Worm (Caenorhabditis elegans) whole organism, L1 larva: ENCODE results near the gene hum-2.

Experiments used
- C16A3.4 ChIP-seq: fragments of 150-350 bp; optimal IDR thresholded peaks from 2 replicates; lab custom pipeline; 2014; ENCODE audit warnings: missing biosample characterization, missing genetic modification characterization
- Y116A8C.19 ChIP-seq: sonication (generic microtip); optimal IDR thresholded peaks from 2 replicates; lab custom pipeline; 2016; ENCODE audit warnings: missing compliant biosample characterization, missing genetic modification characterization, borderline replicate concordance
- aha-1 ChIP-seq: fragments of 150-350 bp; optimal IDR thresholded peaks from 2 replicates; lab custom pipeline; 2014; ENCODE audit warnings: missing biosample characterization, missing genetic modification characterization
- blmp-1 ChIP-seq: fragments of 150-350 bp; optimal IDR thresholded peaks from 2 replicates; lab custom pipeline; 2014; ENCODE audit warnings: missing biosample characterization, missing genetic modification characterization
- ceh-63 ChIP-seq: fragments of 200-800 bp; sonication (Bioruptor generic); optimal IDR thresholded peaks from 2 replicates; lab custom pipeline; 2018; ENCODE audit warnings: mild to moderate bottlenecking, missing genetic modification characterization, missing compliant biosample characterization
- ceh-90 ChIP-seq: sonication (generic microtip); optimal IDR thresholded peaks from 2 replicates; lab custom pipeline; 2016; ENCODE audit warnings: missing genetic modification characterization, missing compliant biosample characterization
- dpl-1 ChIP-seq, 3 experiments: fragments of 150-350 bp in 2 of 3; sonication (generic microtip) in 1 of 3; optimal IDR thresholded peaks; 2 replicates each; lab custom pipeline; 2014 to 2017; ENCODE audit warnings: missing biosample characterization in 3 of 3, missing genetic modification characterization in 3 of 3, missing genetic modification reagents in 3 of 3
- dsc-1 ChIP-seq: sonication (generic microtip); optimal IDR thresholded peaks from 2 replicates; lab custom pipeline; 2016; ENCODE audit warnings: mild to moderate bottlenecking, missing genetic modification characterization, missing compliant biosample characterization
- efl-1 ChIP-seq, 4 experiments: fragments of 150-350 bp; optimal IDR thresholded peaks in 3 of 4; peaks in 1 of 4; 1 replicate in 1 of 4; 2 replicates in 3 of 4; lab custom pipeline; 2014; ENCODE audit warnings: missing biosample characterization in 2 of 4, missing genetic modification characterization in 2 of 4, missing genetic modification reagents in 2 of 4
- elt-3 ChIP-seq, 6 experiments: fragments of 150-350 bp in 1 of 6; sonication (generic microtip); optimal IDR thresholded peaks; 2 replicates each; lab custom pipeline; 2017 to 2018; ENCODE audit warnings: missing biosample characterization in 6 of 6, missing genetic modification characterization in 6 of 6, inconsistent platforms in 1 of 6
- fkh-4 ChIP-seq: sonication (generic microtip); optimal IDR thresholded peaks from 2 replicates; lab custom pipeline; 2016; ENCODE audit warnings: missing compliant biosample characterization, missing genetic modification characterization, borderline replicate concordance
- fkh-8 ChIP-seq: sonication (generic microtip); optimal IDR thresholded peaks from 2 replicates; lab custom pipeline; 2016; ENCODE audit warnings: mild to moderate bottlenecking, missing genetic modification characterization, missing compliant biosample characterization
- grh-1 ChIP-seq: fragments of 200-800 bp; sonication (Bioruptor generic); IDR thresholded peaks from 2 replicates; pipeline ENCODE4 v1.3.6; 2022; ENCODE audit warnings: missing genetic modification reagents, missing genetic modification characterization, missing compliant biosample characterization
- hlh-4 ChIP-seq: sonication (generic microtip); optimal IDR thresholded peaks from 2 replicates; lab custom pipeline; 2016; ENCODE audit warnings: mild to moderate bottlenecking, missing genetic modification characterization, missing compliant biosample characterization
- irx-1 ChIP-seq: sonication (generic microtip); optimal IDR thresholded peaks from 2 replicates; lab custom pipeline; 2016; ENCODE audit warnings: missing genetic modification characterization, missing compliant biosample characterization
- lin-14 ChIP-seq: fragments of 200-800 bp; sonication (Bioruptor generic); optimal IDR thresholded peaks from 2 replicates; lab custom pipeline; 2018; ENCODE audit warnings: mild to moderate bottlenecking, missing genetic modification characterization, moderate library complexity, missing compliant biosample characterization
- lin-39 ChIP-seq: fragments of 150-350 bp; optimal IDR thresholded peaks from 2 replicates; lab custom pipeline; 2014; ENCODE audit warnings: missing biosample characterization, missing genetic modification reagents, missing genetic modification characterization
- lir-3 ChIP-seq: sonication (generic microtip); optimal IDR thresholded peaks from 2 replicates; lab custom pipeline; 2016; ENCODE audit warnings: mild to moderate bottlenecking, missing genetic modification characterization, moderate library complexity, missing compliant biosample characterization; ENCODE audit not compliant: poor library complexity
- lsy-2 ChIP-seq, 2 experiments: fragments of 150-350 bp; optimal IDR thresholded peaks; 2 replicates each; lab custom pipeline; 2014; ENCODE audit warnings: missing biosample characterization in 2 of 2, missing genetic modification characterization in 2 of 2
- mab-9 ChIP-seq: fragments of 200-800 bp; sonication (Bioruptor generic); IDR thresholded peaks from 2 replicates; pipeline ENCODE4 v1.3.6; 2022; ENCODE audit warnings: missing genetic modification reagents, missing genetic modification characterization, missing compliant biosample characterization
- mdl-1 ChIP-seq, 2 experiments: fragments of 150-350 bp; optimal IDR thresholded peaks; 2 replicates each; lab custom pipeline; 2014 to 2017; ENCODE audit warnings: missing biosample characterization in 2 of 2, missing genetic modification characterization in 2 of 2, inconsistent platforms in 1 of 2
- nhr-11 ChIP-seq: fragments of 150-350 bp; optimal IDR thresholded peaks from 2 replicates; lab custom pipeline; 2014; ENCODE audit warnings: missing biosample characterization, missing genetic modification characterization
- nhr-12 ChIP-seq: sonication (generic microtip); optimal IDR thresholded peaks from 2 replicates; lab custom pipeline; 2017; ENCODE audit warnings: missing biosample characterization, missing genetic modification characterization
- nhr-19 ChIP-seq: fragments of 200-800 bp; sonication (Bioruptor generic); conservative IDR thresholded peaks from 2 replicates; pipeline ENCODE4 v1.3.6; 2022; ENCODE audit warnings: missing genetic modification characterization, missing compliant biosample characterization
- nhr-20 ChIP-seq: sonication (generic microtip); optimal IDR thresholded peaks from 2 replicates; lab custom pipeline; 2016; ENCODE audit warnings: mild to moderate bottlenecking, missing genetic modification characterization, missing compliant biosample characterization
- nhr-237 ChIP-seq: fragments of 150-350 bp; optimal IDR thresholded peaks from 2 replicates; lab custom pipeline; 2014; ENCODE audit warnings: missing biosample characterization, missing genetic modification characterization
- nhr-28 ChIP-seq: fragments of 150-350 bp; optimal IDR thresholded peaks from 2 replicates; lab custom pipeline; 2014; ENCODE audit warnings: missing biosample characterization, missing genetic modification characterization
- nhr-47 ChIP-seq: sonication (generic microtip); optimal IDR thresholded peaks from 2 replicates; lab custom pipeline; 2016; ENCODE audit warnings: mild to moderate bottlenecking, missing genetic modification characterization, moderate library complexity, missing compliant biosample characterization
- nhr-77 ChIP-seq: fragments of 150-350 bp; optimal IDR thresholded peaks from 2 replicates; lab custom pipeline; 2014; ENCODE audit warnings: missing biosample characterization, missing genetic modification characterization
- nhr-85 ChIP-seq: sonication (generic microtip); peaks from one replicate; lab custom pipeline; 2016; ENCODE audit warnings: missing genetic modification characterization, inconsistent platforms, missing compliant biosample characterization
- nhr-90 ChIP-seq: sonication (generic microtip); optimal IDR thresholded peaks from 2 replicates; lab custom pipeline; 2016; ENCODE audit warnings: mild to moderate bottlenecking, missing genetic modification characterization, missing compliant biosample characterization; ENCODE audit not compliant: poor library complexity
- rnt-1 ChIP-seq: sonication (generic microtip); optimal IDR thresholded peaks from 2 replicates; lab custom pipeline; 2016; ENCODE audit warnings: mild to moderate bottlenecking, missing genetic modification characterization, moderate library complexity, missing compliant biosample characterization
- skn-1 ChIP-seq: fragments of 150-350 bp; optimal IDR thresholded peaks from 2 replicates; lab custom pipeline; 2014; ENCODE audit warnings: missing biosample characterization, missing genetic modification characterization
- snu-23 ChIP-seq: sonication (generic microtip); optimal IDR thresholded peaks from 2 replicates; lab custom pipeline; 2016; ENCODE audit warnings: missing genetic modification characterization, missing compliant biosample characterization
- sox-4 ChIP-seq: sonication (generic microtip); optimal IDR thresholded peaks from 2 replicates; lab custom pipeline; 2016; ENCODE audit warnings: missing genetic modification characterization, missing compliant biosample characterization
- sup-37 ChIP-seq: fragments of 200-800 bp; sonication (Bioruptor generic); optimal IDR thresholded peaks from 2 replicates; lab custom pipeline; 2018; ENCODE audit warnings: mild to moderate bottlenecking, missing genetic modification characterization, missing compliant biosample characterization
- swsn-7 ChIP-seq: sonication (generic microtip); optimal IDR thresholded peaks from 2 replicates; lab custom pipeline; 2016; ENCODE audit warnings: missing genetic modification characterization, missing compliant biosample characterization
- unc-86 ChIP-seq: sonication (generic microtip); optimal IDR thresholded peaks from 2 replicates; lab custom pipeline; 2016; ENCODE audit warnings: missing genetic modification characterization, missing compliant biosample characterization
- unc-98 ChIP-seq: fragments of 200-800 bp; sonication (Bioruptor generic); IDR thresholded peaks from 2 replicates; pipeline ENCODE4 v1.3.6; 2022; ENCODE audit warnings: missing genetic modification characterization, missing compliant biosample characterization
- vab-15 ChIP-seq: sonication (generic microtip); optimal IDR thresholded peaks from 2 replicates; lab custom pipeline; 2017; ENCODE audit warnings: missing genotype, mild to moderate bottlenecking, missing genetic modification characterization, missing compliant biosample characterization
- zag-1 ChIP-seq: fragments of 150-350 bp; optimal IDR thresholded peaks from 2 replicates; lab custom pipeline; 2014; ENCODE audit warnings: missing biosample characterization, missing genetic modification characterization

Gene hum-2

DNA sequence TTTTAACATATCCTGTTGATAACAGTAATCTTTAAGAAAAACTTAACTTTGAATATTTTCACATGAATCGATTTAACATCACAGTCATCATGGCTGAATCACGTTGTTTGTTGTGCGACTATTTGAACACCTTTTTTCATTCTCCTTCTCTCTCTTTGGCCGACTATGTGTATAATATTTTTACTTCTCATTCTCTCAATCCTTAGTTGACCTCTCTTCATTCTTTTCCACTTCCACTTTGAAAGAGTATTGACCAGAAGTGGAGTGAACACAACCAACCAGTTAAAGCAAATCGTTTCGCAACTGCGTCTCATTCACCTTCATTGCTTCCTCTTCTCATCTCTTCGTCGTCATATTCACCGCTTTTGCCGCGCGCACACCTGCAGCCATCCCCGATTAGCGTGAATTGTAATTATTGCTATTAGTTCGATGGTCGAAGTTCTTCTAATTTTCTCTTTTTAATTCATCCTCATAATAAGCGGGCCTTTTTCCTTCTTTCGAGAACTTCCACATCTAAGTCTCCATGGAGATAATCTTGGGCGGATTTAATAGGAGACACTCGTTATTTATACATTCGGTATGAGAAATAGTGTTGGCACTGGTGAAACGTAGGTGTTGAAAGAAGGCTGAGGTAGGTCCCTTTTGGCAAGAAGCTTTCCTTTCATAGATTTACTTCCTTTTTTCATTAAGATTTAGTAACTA is 9.1 kb downstream of the hum-2 start:
- no peak for TF ChIP-seq ceh-63 (GFP tag; lab: Kevin White, UChicago)
- no peak for TF ChIP-seq nhr-11
- no peak for TF ChIP-seq hlh-4 (tag; lab: Kevin White, UChicago)
- TF ChIP-seq fkh-8 (tag; lab: Kevin White, UChicago): peak; percentile 28
- no peak for TF ChIP-seq efl-1 (optimal IDR thresholded peaks at IDR 0.05; lab: Kevin White, UChicago)
- TF ChIP-seq efl-1 (GFP tag; optimal IDR thresholded peaks at IDR 0.05 in 1 of 2; lab: Kevin White, UChicago): no peak
- TF ChIP-seq nhr-28 (tag; lab: Kevin White, UChicago): no peak
- TF ChIP-seq unc-98 (GFP tag; lab: Robert Waterston, UW): no peak
- TF ChIP-seq nhr-19 (GFP tag; lab: Robert Waterston, UW): no peak
- TF ChIP-seq skn-1 (tag; lab: Kevin White, UChicago): no peak
- no peak for TF ChIP-seq nhr-77 (tag; lab: Kevin White, UChicago)
- no peak for TF ChIP-seq unc-86 (tag; lab: Kevin White, UChicago)
- TF ChIP-seq lin-14 (GFP tag; lab: Kevin White, UChicago): peak; percentile 43
- TF ChIP-seq ceh-90: no peak
- TF ChIP-seq fkh-4 (tag; lab: Kevin White, UChicago): no peak
- TF ChIP-seq nhr-12 (tag; lab: Kevin White, UChicago): no peak
- peak; percentile 62 for TF ChIP-seq blmp-1 (tag; lab: Kevin White, UChicago)
- TF ChIP-seq grh-1: no peak
- no peak for TF ChIP-seq Y116A8C.19 (tag; lab: Kevin White, UChicago)
- TF ChIP-seq irx-1 (tag; lab: Kevin White, UChicago): no peak
- TF ChIP-seq dsc-1: peak; percentile 55
- no peak for TF ChIP-seq lin-39 (tag; lab: Kevin White, UChicago)
- no peak for TF ChIP-seq nhr-90 (tag; lab: Kevin White, UChicago)
- TF ChIP-seq nhr-85: peak; percentile 58

DNA sequence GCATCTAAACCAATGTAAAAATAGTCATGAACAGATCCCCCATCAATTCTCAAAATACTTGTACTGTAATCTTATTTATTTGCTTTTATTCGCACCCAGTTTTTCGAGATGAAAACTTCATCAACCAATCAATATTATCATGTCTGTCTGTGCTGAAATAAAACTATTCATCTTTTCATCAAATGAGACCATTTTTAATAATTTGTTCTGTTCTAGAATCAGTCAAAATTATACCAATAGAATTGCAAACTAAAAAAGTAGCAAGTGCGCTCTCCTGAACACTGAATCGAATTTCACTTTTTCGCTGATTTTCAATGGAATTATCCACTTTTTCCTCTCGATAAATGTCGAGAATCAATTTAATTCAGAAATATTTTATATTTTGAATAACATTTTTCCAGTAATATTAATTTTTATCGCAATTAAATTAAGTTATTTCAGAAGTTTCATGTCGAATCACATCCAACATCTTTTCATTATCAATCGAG is 14.0 kb downstream of the hum-2 start, which contains the start of gene trpp-4:
Gene trpp-4 (plus strand): TSS at position 442 of the 488 bp plus-strand sequence.
- peak in 1 of 2 experiments; percentile 3 for TF ChIP-seq lsy-2 (tag; optimal IDR thresholded peaks at IDR 0.05; lab: Kevin White, UChicago)
- no peak for TF ChIP-seq aha-1 (tag; lab: Kevin White, UChicago)
- peak; percentile 91 for TF ChIP-seq blmp-1 (tag; lab: Kevin White, UChicago)
- peak in 1 of 3 experiments; percentile 1 for TF ChIP-seq dpl-1 (GFP tag; optimal IDR thresholded peaks at IDR 0.05; lab: Kevin White, UChicago)
- TF ChIP-seq elt-3 (tag; optimal IDR thresholded peaks at IDR 0.05; lab: Kevin White, UChicago): no peak

DNA sequence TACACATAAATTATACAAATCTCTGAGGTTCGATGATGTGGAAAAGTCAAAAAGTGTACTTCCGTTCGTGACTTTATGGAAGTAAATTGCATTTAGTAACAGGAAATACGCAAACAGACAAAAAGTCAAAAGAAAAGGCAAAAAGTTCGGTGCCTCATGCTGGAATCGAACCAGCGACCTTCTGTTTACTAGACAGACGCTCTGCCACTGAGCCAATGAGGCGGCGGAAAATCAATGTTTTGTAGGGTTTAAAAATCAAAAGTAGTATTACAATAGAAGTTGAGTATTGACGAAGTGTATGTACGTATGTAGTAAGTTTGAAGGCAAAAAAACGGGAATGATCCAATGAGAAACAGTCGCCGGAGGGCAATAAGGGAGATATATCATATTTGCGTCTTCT is 20.9 kb downstream of the hum-2 start:
- TF ChIP-seq nhr-20 (tag; lab: Kevin White, UChicago) (peak; percentile 31), vab-15 (tag; lab: Kevin White, UChicago) (no peak), nhr-28 (tag; lab: Kevin White, UChicago) (no peak), zag-1 (tag; lab: Kevin White, UChicago) (no peak), lsy-2 (tag; optimal IDR thresholded peaks at IDR 0.05; lab: Kevin White, UChicago) (peak in 1 of 2 experiments; percentile 17), nhr-77 (tag; lab: Kevin White, UChicago) (peak; percentile 48), nhr-90 (tag; lab: Kevin White, UChicago) (peak; percentile 21), rnt-1 (tag; lab: Kevin White, UChicago) (peak; percentile 35), ceh-63 (GFP tag; lab: Kevin White, UChicago) (no peak), dpl-1 (GFP tag; optimal IDR thresholded peaks at IDR 0.05; lab: Kevin White, UChicago) (peak in 2 of 3 experiments; percentile 5 to 14), nhr-47 (tag; lab: Kevin White, UChicago) (peak; percentile 13), C16A3.4 (tag; lab: Kevin White, UChicago) (peak; percentile 17), snu-23 (peak; percentile 55), fkh-4 (tag; lab: Kevin White, UChicago) (no peak), nhr-11 (no peak), nhr-237 (no peak), hlh-4 (tag; lab: Kevin White, UChicago) (no peak), lin-14 (GFP tag; lab: Kevin White, UChicago) (peak; percentile 30), lin-39 (tag; lab: Kevin White, UChicago) (no peak), efl-1 (optimal IDR thresholded peaks at IDR 0.05; lab: Kevin White, UChicago) (peak in 1 of 2 experiments; percentile 22), efl-1 (GFP tag; optimal IDR thresholded peaks at IDR 0.05 in 1 of 2; lab: Kevin White, UChicago) (peak in 1 of 2 experiments; percentile 26), irx-1 (tag; lab: Kevin White, UChicago) (no peak), mab-9 (no peak), swsn-7 (peak; percentile 12), sox-4 (tag; lab: Kevin White, UChicago) (no peak), mdl-1 (tag; optimal IDR thresholded peaks at IDR 0.05; lab: Kevin White, UChicago) (no peak), grh-1 (no peak), lir-3 (tag; lab: Kevin White, UChicago) (no peak), sup-37 (no peak)
- TF ChIP-seq, all 84 proteins: peak for 12
